Fruit fly (Drosophila melanogaster) whole organism, embryonic: ENCODE results near the gene dUTPase.

Source experiments
- C15 ChIP-seq: fragments of 200-800 bp; sonication (Bioruptor generic); IDR thresholded peaks from 3 replicates; pipeline ENCODE4 v1.3.6; 2022; ENCODE audit warnings: missing biosample characterization, missing genetic modification characterization
- CG10321 ChIP-seq: fragments of 200-800 bp; sonication (Bioruptor generic); IDR thresholded peaks from 2 replicates; pipeline ENCODE4 v1.3.6; 2022; ENCODE audit warnings: missing biosample characterization, missing genetic modification characterization
- CG10654 ChIP-seq: fragments of 200-800 bp; sonication (Bioruptor generic); optimal IDR thresholded peaks from 2 replicates; lab custom pipeline; 2016; ENCODE audit warnings: missing biosample characterization, missing genetic modification characterization
- CG13287 ChIP-seq: fragments of 200-800 bp; sonication (Bioruptor generic); IDR thresholded peaks from 2 replicates; pipeline ENCODE4 v1.3.6; 2022; ENCODE audit warnings: missing biosample characterization, missing genetic modification characterization; ENCODE audit not compliant: partially characterized antibody
- CG15073 ChIP-seq: fragments of 200-800 bp; sonication (Bioruptor generic); optimal IDR thresholded peaks from 2 replicates; lab custom pipeline; 2016; ENCODE audit warnings: missing biosample characterization, missing genetic modification characterization
- CG16813 ChIP-seq: fragments of 200-800 bp; sonication (Bioruptor generic); IDR thresholded peaks from 3 replicates; pipeline ENCODE4 v1.3.6; 2022; ENCODE audit warnings: missing biosample characterization, missing genetic modification characterization; ENCODE audit not compliant: partially characterized antibody
- CG17186 ChIP-seq: fragments of 200-800 bp; sonication (Bioruptor generic); optimal IDR thresholded peaks from 3 replicates; lab custom pipeline; 2017; ENCODE audit warnings: missing biosample characterization, missing genetic modification reagents, missing genetic modification characterization
- CG18619 ChIP-seq: fragments of 200-800 bp; sonication (Bioruptor generic); optimal IDR thresholded peaks from 3 replicates; lab custom pipeline; 2017; ENCODE audit warnings: missing biosample characterization, mild to moderate bottlenecking, missing genetic modification characterization
- CG2116 ChIP-seq: fragments of 200-800 bp; sonication (Bioruptor generic); optimal IDR thresholded peaks from 3 replicates; lab custom pipeline; 2018; ENCODE audit warnings: missing biosample characterization, mild to moderate bottlenecking, missing genetic modification characterization
- CG2129 ChIP-seq: fragments of 200-800 bp; sonication (Bioruptor generic); IDR thresholded peaks from 2 replicates; pipeline ENCODE4 v1.3.6; 2022; ENCODE audit warnings: missing biosample characterization, missing genetic modification characterization; ENCODE audit not compliant: partially characterized antibody
- CG30403 ChIP-seq: fragments of 200-800 bp; sonication (Bioruptor generic); optimal IDR thresholded peaks from 3 replicates; lab custom pipeline; 2016; ENCODE audit warnings: missing biosample characterization, missing genetic modification characterization
- CG3065 ChIP-seq: fragments of 200-800 bp; sonication (Bioruptor generic); optimal IDR thresholded peaks from 2 replicates; lab custom pipeline; 2016; ENCODE audit warnings: missing biosample characterization, missing genetic modification characterization
- CG3726 ChIP-seq: fragments of 200-800 bp; sonication (Bioruptor generic); IDR thresholded peaks from 3 replicates; pipeline ENCODE4, ENCODE4 v1.3.6; 2022; ENCODE audit warnings: missing biosample characterization, missing genetic modification characterization
- CG3847 ChIP-seq: fragments of 200-800 bp; sonication (Bioruptor generic); IDR thresholded peaks from 2 replicates; pipeline ENCODE4 v1.3.6; 2022; ENCODE audit warnings: missing biosample characterization, missing genetic modification characterization
- CG4328 ChIP-seq: fragments of 200-800 bp; sonication (Bioruptor generic); optimal IDR thresholded peaks from 3 replicates; lab custom pipeline; 2017; ENCODE audit warnings: missing biosample characterization, missing genetic modification reagents, missing genetic modification characterization
- CG6791 ChIP-seq: fragments of 200-800 bp; sonication (Bioruptor generic); IDR thresholded peaks from 3 replicates; pipeline ENCODE4 v1.3.6; 2022; ENCODE audit warnings: missing biosample characterization, missing genetic modification characterization; ENCODE audit not compliant: partially characterized antibody
- CG7963 ChIP-seq: fragments of 200-800 bp; sonication (Bioruptor generic); IDR thresholded peaks from 3 replicates; pipeline ENCODE4 v1.3.6; 2022; ENCODE audit warnings: missing biosample characterization, missing genetic modification characterization; ENCODE audit not compliant: partially characterized antibody
- CG8281 ChIP-seq: fragments of 200-800 bp; sonication (Bioruptor generic); optimal IDR thresholded peaks from 2 replicates; lab custom pipeline; 2018; ENCODE audit warnings: missing biosample characterization, mild to moderate bottlenecking, missing genetic modification characterization, moderate library complexity
- CoRest ChIP-seq: fragments of 200-800 bp; sonication (Bioruptor generic); optimal IDR thresholded peaks from 3 replicates; lab custom pipeline; 2018; ENCODE audit warnings: missing biosample characterization, mild to moderate bottlenecking, missing genetic modification characterization, moderate library complexity
- Dll ChIP-seq: fragments of 200-800 bp; sonication (Bioruptor generic); IDR thresholded peaks from 4 replicates; pipeline ENCODE4 v1.3.6; 2022; ENCODE audit warnings: missing biosample characterization, missing genetic modification characterization; ENCODE audit not compliant: partially characterized antibody
- Doc3 ChIP-seq: fragments of 200-800 bp; sonication (Bioruptor generic); IDR thresholded peaks from 3 replicates; pipeline ENCODE4 v1.3.6; 2022; ENCODE audit warnings: missing biosample characterization, missing genetic modification characterization; ENCODE audit not compliant: partially characterized antibody
- Ets97D ChIP-seq: fragments of 200-800 bp; sonication (Bioruptor generic); optimal IDR thresholded peaks from 3 replicates; lab custom pipeline; 2016; ENCODE audit warnings: missing biosample characterization, missing genetic modification characterization
- H15 ChIP-seq: fragments of 200-800 bp; sonication (Bioruptor generic); IDR thresholded peaks from 3 replicates; pipeline ENCODE4 v1.3.6; 2022; ENCODE audit warnings: missing biosample characterization, missing genetic modification characterization
- HLH4C ChIP-seq: fragments of 200-800 bp; sonication (Bioruptor generic); IDR thresholded peaks from 3 replicates; pipeline ENCODE4 v1.3.6; 2022; ENCODE audit warnings: missing biosample characterization, missing genetic modification characterization; ENCODE audit not compliant: partially characterized antibody
- Hey ChIP-seq: fragments of 200-800 bp; sonication (Bioruptor generic); optimal IDR thresholded peaks from 3 replicates; lab custom pipeline; 2018; ENCODE audit warnings: missing biosample characterization, mild to moderate bottlenecking, missing genetic modification characterization
- MESR4 ChIP-seq: fragments of 200-800 bp; sonication (Bioruptor generic); optimal IDR thresholded peaks from 2 replicates; lab custom pipeline; 2018; ENCODE audit warnings: missing biosample characterization, mild to moderate bottlenecking, missing genetic modification characterization, moderate library complexity
- Mad ChIP-seq: fragments of 200-800 bp; sonication (Bioruptor generic); optimal IDR thresholded peaks from 2 replicates; lab custom pipeline; 2016; ENCODE audit warnings: missing biosample characterization, missing genetic modification characterization
- Myb ChIP-seq: fragments of 200-800 bp; sonication (Bioruptor generic); optimal IDR thresholded peaks from 2 replicates; lab custom pipeline; 2016; ENCODE audit warnings: missing biosample characterization, missing genetic modification characterization
- Pdp1 ChIP-seq, 2 experiments: fragments of 200-800 bp; sonication (Bioruptor generic); optimal IDR thresholded peaks; 3 replicates each; lab custom pipeline; 2016; ENCODE audit warnings: missing biosample characterization in 2 of 2, missing genetic modification characterization in 2 of 2, mild to moderate bottlenecking in 1 of 2, moderate library complexity in 1 of 2
- Sry-δ ChIP-seq: fragments of 200-800 bp; sonication (Bioruptor generic); optimal IDR thresholded peaks from 2 replicates; lab custom pipeline; 2016; ENCODE audit warnings: missing biosample characterization, missing genetic modification characterization
- Trl ChIP-seq, 3 experiments: fragments of >200 bp in 2 of 3; fragments of 200-800 bp in 1 of 3; sonication (Bioruptor generic) in 1 of 3; optimal IDR thresholded peaks; 2 replicates in 1 of 3; 3 replicates in 2 of 3; lab custom pipeline; 2016 to 2017; ENCODE audit warnings: missing biosample characterization in 1 of 3, missing genetic modification characterization in 1 of 3
- YL-1 ChIP-seq: fragments of 200-800 bp; sonication (Bioruptor generic); optimal IDR thresholded peaks from 3 replicates; lab custom pipeline; 2017; ENCODE audit warnings: missing biosample characterization, mild to moderate bottlenecking, missing genetic modification characterization
- ato ChIP-seq: fragments of 200-800 bp; sonication (Bioruptor generic); IDR thresholded peaks from 2 replicates; pipeline ENCODE4 v1.3.6; 2022; ENCODE audit warnings: missing biosample characterization, missing genetic modification characterization; ENCODE audit not compliant: partially characterized antibody
- bab2 ChIP-seq: fragments of 200-800 bp; sonication (Bioruptor generic); optimal IDR thresholded peaks from 2 replicates; lab custom pipeline; 2016; ENCODE audit warnings: missing biosample characterization, missing genetic modification characterization
- bbx ChIP-seq: fragments of 200-800 bp; sonication (Bioruptor generic); IDR thresholded peaks from 2 replicates; pipeline ENCODE4 v1.3.6; 2022; ENCODE audit warnings: missing biosample characterization, missing genetic modification characterization; ENCODE audit not compliant: partially characterized antibody
- chinmo ChIP-seq: fragments of 200-800 bp; sonication (Bioruptor generic); IDR thresholded peaks from 4 replicates; pipeline ENCODE4 v1.3.6; 2022; ENCODE audit warnings: missing biosample characterization, missing genetic modification characterization; ENCODE audit not compliant: partially characterized antibody
- chn ChIP-seq: fragments of 200-800 bp; sonication (Bioruptor generic); optimal IDR thresholded peaks from 2 replicates; lab custom pipeline; 2016; ENCODE audit warnings: missing biosample characterization, missing genetic modification characterization
- cwo ChIP-seq: fragments of 200-800 bp; sonication (Bioruptor generic); optimal IDR thresholded peaks from 3 replicates; lab custom pipeline; 2017; ENCODE audit warnings: missing biosample characterization, missing genetic modification characterization, mild to moderate bottlenecking, moderate library complexity, missing genetic modification reagents
- esg ChIP-seq: fragments of 200-800 bp; sonication (Bioruptor generic); conservative IDR thresholded peaks from 2 replicates; pipeline ENCODE4 v1.3.6; 2022; ENCODE audit warnings: missing biosample characterization, missing genetic modification characterization
- hbn ChIP-seq: fragments of 200-800 bp; sonication (Bioruptor generic); IDR thresholded peaks from 2 replicates; pipeline ENCODE4 v1.3.6; 2022; ENCODE audit warnings: missing biosample characterization, missing genetic modification characterization; ENCODE audit not compliant: partially characterized antibody
- inv ChIP-seq: fragments of 200-800 bp; sonication (Bioruptor generic); IDR thresholded peaks from 2 replicates; pipeline ENCODE4 v1.3.6; 2022; ENCODE audit warnings: missing biosample characterization, missing genetic modification characterization; ENCODE audit not compliant: partially characterized antibody
- knrl ChIP-seq: fragments of 200-800 bp; sonication (Bioruptor generic); IDR thresholded peaks from 3 replicates; pipeline ENCODE4 v1.3.6; 2022; ENCODE audit warnings: missing biosample characterization, missing genetic modification characterization; ENCODE audit not compliant: partially characterized antibody
- lbe ChIP-seq: fragments of 200-800 bp; sonication (Bioruptor generic); optimal IDR thresholded peaks from 2 replicates; lab custom pipeline; 2016; ENCODE audit warnings: missing biosample characterization, mild to moderate bottlenecking, missing genetic modification characterization
- mld ChIP-seq: fragments of 200-800 bp; sonication (Bioruptor generic); IDR thresholded peaks from 3 replicates; pipeline ENCODE4 v1.3.6; 2022; ENCODE audit warnings: missing biosample characterization, missing genetic modification characterization; ENCODE audit not compliant: partially characterized antibody
- nerfin-2 ChIP-seq: fragments of 200-800 bp; sonication (Bioruptor generic); IDR thresholded peaks from 2 replicates; pipeline ENCODE4 v1.3.6; 2022; ENCODE audit warnings: missing biosample characterization, missing genetic modification characterization; ENCODE audit not compliant: partially characterized antibody
- stwl ChIP-seq: fragments of 200-800 bp; sonication (Bioruptor generic); optimal IDR thresholded peaks from 3 replicates; lab custom pipeline; 2018; ENCODE audit warnings: missing biosample characterization, mild to moderate bottlenecking, missing genetic modification characterization, moderate library complexity
- tin ChIP-seq: fragments of 200-800 bp; sonication (Bioruptor generic); optimal IDR thresholded peaks from 3 replicates; lab custom pipeline; 2016; ENCODE audit warnings: missing biosample characterization, missing genetic modification characterization
- zfh2 ChIP-seq: fragments of 200-800 bp; sonication (Bioruptor generic); optimal IDR thresholded peaks from 2 replicates; lab custom pipeline; 2016; ENCODE audit warnings: missing biosample characterization, missing genetic modification characterization

The dUTPase gene

dm6 chr2L:10989162-10989561, 21.9 kb upstream of the dUTPase start, which contains the start of gene TTLL4A (continued):
- TF ChIP-seq Mad (GFP tag; lab: Kevin White, UChicago) (peak; percentile 19), CG7963 (peak; percentile 97), Myb (peak; percentile 85), knrl (GFP tag; lab: Robert Waterston, UW) (peak; percentile 98), Doc3 (GFP tag; lab: Robert Waterston, UW) (peak; percentile 97), Pdp1 (GFP tag; optimal IDR thresholded peaks at IDR 0.05; lab: Kevin White, UChicago) (peak in 1 of 2 experiments; percentile 9), CG3726 (GFP tag; lab: Robert Waterston, UW) (no peak), CG30403 (GFP tag; lab: Kevin White, UChicago) (peak; percentile 32), CG10654 (GFP tag; lab: Kevin White, UChicago) (no peak), CG2116 (GFP tag; lab: Kevin White, UChicago) (peak; percentile 71), CG8281 (tag; lab: Kevin White, UChicago) (no peak), hbn (GFP tag; lab: Robert Waterston, UW) (peak; percentile 98), bbx (peak; percentile 99), Trl (optimal IDR thresholded peaks at IDR 0.05; lab: Kevin White, UChicago) (no peak), Trl (GFP tag; optimal IDR thresholded peaks at IDR 0.05; lab: Kevin White, UChicago) (peak; percentile 39), CoRest (tag; lab: Kevin White, UChicago) (peak; percentile 91), inv (GFP tag; lab: Robert Waterston, UW) (peak; percentile 96), stwl (peak; percentile 62), CG6791 (peak; percentile 99), YL-1 (GFP tag; lab: Kevin White, UChicago) (peak; percentile 87), CG4328 (GFP tag; lab: Kevin White, UChicago) (no peak), tin (GFP tag; lab: Kevin White, UChicago) (peak; percentile 9), zfh2 (peak; percentile 46), CG16813 (GFP tag; lab: Robert Waterston, UW) (peak; percentile 98), H15 (no peak), MESR4 (GFP tag; lab: Kevin White, UChicago) (peak; percentile 75), CG3847 (GFP tag; lab: Robert Waterston, UW) (peak; percentile 40), mld (GFP tag; lab: Robert Waterston, UW) (peak; percentile 99), Dll (GFP tag; lab: Robert Waterston, UW) (peak; percentile 97), CG2129 (GFP tag; lab: Robert Waterston, UW) (peak; percentile 94), Hey (tag; lab: Kevin White, UChicago) (no peak), Ets97D (peak; percentile 86), CG3065 (no peak), bab2 (peak; percentile 7), C15 (GFP tag; lab: Robert Waterston, UW) (no peak), Sry-δ (GFP tag; lab: Kevin White, UChicago) (peak; percentile 96), nerfin-2 (GFP tag; lab: Robert Waterston, UW) (peak; percentile 96), esg (GFP tag; lab: Robert Waterston, UW) (no peak), CG17186 (GFP tag; lab: Kevin White, UChicago) (peak; percentile 94), CG18619 (GFP tag; lab: Kevin White, UChicago) (no peak), cwo (GFP tag; lab: Kevin White, UChicago) (no peak), CG15073 (GFP tag; lab: Kevin White, UChicago) (no peak), ato (peak; percentile 96), CG13287 (GFP tag; lab: Robert Waterston, UW) (peak; percentile 99), chinmo (peak; percentile 98), HLH4C (peak; percentile 95), chn (GFP tag; lab: Kevin White, UChicago) (peak; percentile 5), CG10321 (GFP tag; lab: Robert Waterston, UW) (no peak), lbe (GFP tag; lab: Kevin White, UChicago) (peak; percentile 68)
